Fruit fly (Drosophila melanogaster) whole organism, embryonic: ENCODE results near the gene put.
A peak's percentile ranks its signal among the peaks of the same experiment; 100 is the strongest.

Experiments
- Adf1 ChIP-seq: fragments of 200-800 bp; sonication (Bioruptor generic); IDR thresholded peaks from 2 replicates; pipeline ENCODE4 v1.3.6; 2022; ENCODE audit warnings: missing biosample characterization, missing genetic modification characterization
- Atf3 ChIP-seq: fragments of 200-800 bp; sonication (Bioruptor generic); optimal IDR thresholded peaks from 3 replicates; lab custom pipeline; 2016; ENCODE audit warnings: missing biosample characterization, missing genetic modification characterization
- B-H1 ChIP-seq: fragments of 200-800 bp; sonication (Bioruptor generic); IDR thresholded peaks from 3 replicates; pipeline ENCODE4 v1.3.6; 2022; ENCODE audit warnings: missing biosample characterization, missing genetic modification characterization
- CG10274 ChIP-seq: fragments of 200-800 bp; sonication (Bioruptor generic); optimal IDR thresholded peaks from 3 replicates; lab custom pipeline; 2017; ENCODE audit warnings: missing biosample characterization, mild to moderate bottlenecking, missing genetic modification characterization
- CG11085 ChIP-seq: fragments of 200-800 bp; sonication (Bioruptor generic); IDR thresholded peaks from 2 replicates; pipeline ENCODE4 v1.3.6; 2022; ENCODE audit warnings: missing biosample characterization, missing genetic modification characterization
- CG11560 ChIP-seq: fragments of 200-800 bp; sonication (Bioruptor generic); IDR thresholded peaks from 3 replicates; pipeline ENCODE4 v1.3.6; 2022; ENCODE audit warnings: missing biosample characterization, missing genetic modification characterization
- CG12071 ChIP-seq: fragments of 200-800 bp; sonication (Bioruptor generic); optimal IDR thresholded peaks from 3 replicates; lab custom pipeline; 2018; ENCODE audit warnings: missing biosample characterization, mild to moderate bottlenecking, missing genetic modification characterization
- CG1233 ChIP-seq: fragments of 200-800 bp; sonication (Bioruptor generic); optimal IDR thresholded peaks from 4 replicates; lab custom pipeline; 2018; ENCODE audit warnings: missing biosample characterization, mild to moderate bottlenecking, missing genetic modification characterization
- CG12659 ChIP-seq: fragments of 200-800 bp; sonication (Bioruptor generic); optimal IDR thresholded peaks from 3 replicates; lab custom pipeline; 2017; ENCODE audit warnings: mild to moderate bottlenecking, missing biosample characterization, missing genetic modification reagents, missing genetic modification characterization
- CG13624 ChIP-seq: fragments of 200-800 bp; sonication (Bioruptor generic); optimal IDR thresholded peaks from 2 replicates; lab custom pipeline; 2016; ENCODE audit warnings: missing biosample characterization, missing genetic modification characterization
- CG13894 ChIP-seq: fragments of 200-800 bp; sonication (Bioruptor generic); optimal IDR thresholded peaks from 3 replicates; lab custom pipeline; 2018; ENCODE audit warnings: missing biosample characterization, mild to moderate bottlenecking, missing genetic modification characterization, moderate library complexity
- CG14710 ChIP-seq: fragments of 200-800 bp; sonication (Bioruptor generic); optimal IDR thresholded peaks from 3 replicates; lab custom pipeline; 2019; ENCODE audit warnings: missing biosample characterization, mild to moderate bottlenecking, missing genetic modification characterization, moderate library complexity
- CG15696 ChIP-seq: fragments of 200-800 bp; sonication (Bioruptor generic); optimal IDR thresholded peaks from 2 replicates; lab custom pipeline; 2019; ENCODE audit warnings: missing biosample characterization, mild to moderate bottlenecking, missing genetic modification characterization, moderate library complexity
- CG16779 ChIP-seq: fragments of 200-800 bp; sonication (Bioruptor generic); IDR thresholded peaks from 2 replicates; pipeline ENCODE4 v1.3.6; 2022; ENCODE audit warnings: missing biosample characterization, missing genetic modification characterization
- CG18599 ChIP-seq: fragments of 200-800 bp; sonication (Bioruptor generic); optimal IDR thresholded peaks from 3 replicates; lab custom pipeline; 2017; ENCODE audit warnings: missing biosample characterization, missing genetic modification characterization, mild to moderate bottlenecking, moderate library complexity, missing genetic modification reagents
- CG2712 ChIP-seq: fragments of 200-800 bp; optimal IDR thresholded peaks from 3 replicates; lab custom pipeline; 2019; ENCODE audit warnings: missing biosample characterization, mild to moderate bottlenecking, missing genetic modification characterization, moderate library complexity
- CG4820 ChIP-seq: fragments of 200-800 bp; sonication (Bioruptor generic); optimal IDR thresholded peaks from 3 replicates; lab custom pipeline; 2016; ENCODE audit warnings: missing biosample characterization, missing genetic modification characterization
- CG7839 ChIP-seq: fragments of 200-800 bp; sonication (Bioruptor generic); optimal IDR thresholded peaks from 3 replicates; lab custom pipeline; 2018; ENCODE audit warnings: missing biosample characterization, mild to moderate bottlenecking, missing genetic modification characterization, moderate library complexity
- CG8388 ChIP-seq: fragments of 200-800 bp; sonication (Bioruptor generic); optimal IDR thresholded peaks from 2 replicates; lab custom pipeline; 2019; ENCODE audit warnings: missing biosample characterization, mild to moderate bottlenecking, missing genetic modification characterization, moderate library complexity
- D19A ChIP-seq: fragments of 200-800 bp; optimal IDR thresholded peaks from 3 replicates; lab custom pipeline; 2019; ENCODE audit warnings: missing biosample characterization, mild to moderate bottlenecking, missing genetic modification characterization, moderate library complexity
- Dll ChIP-seq: fragments of 200-800 bp; sonication (Bioruptor generic); IDR thresholded peaks from 4 replicates; pipeline ENCODE4 v1.3.6; 2022; ENCODE audit warnings: missing biosample characterization, missing genetic modification characterization; ENCODE audit not compliant: partially characterized antibody
- Fer2 ChIP-seq: fragments of 200-800 bp; sonication (Bioruptor generic); optimal IDR thresholded peaks from 2 replicates; lab custom pipeline; 2018; ENCODE audit warnings: missing biosample characterization, mild to moderate bottlenecking, missing genetic modification characterization, moderate library complexity
- HmgD ChIP-seq: fragments of 200-800 bp; sonication (Bioruptor generic); optimal IDR thresholded peaks from 3 replicates; lab custom pipeline; 2016; ENCODE audit warnings: missing biosample characterization, missing genetic modification characterization
- Hr51 ChIP-seq, 2 experiments: fragments of 200-800 bp; sonication (Bioruptor generic); optimal IDR thresholded peaks; 2 replicates in 1 of 2; 3 replicates in 1 of 2; lab custom pipeline; 2016 to 2018; ENCODE audit warnings: missing biosample characterization in 2 of 2, missing genetic modification characterization in 2 of 2, mild to moderate bottlenecking in 1 of 2, moderate library complexity in 1 of 2
- Lhr ChIP-seq: fragments of 200-800 bp; sonication (Bioruptor generic); optimal IDR thresholded peaks from 3 replicates; lab custom pipeline; 2017; ENCODE audit warnings: mild to moderate bottlenecking, missing biosample characterization, missing genetic modification reagents, missing genetic modification characterization
- Med ChIP-seq: fragments of 200-800 bp; sonication (Bioruptor generic); peaks from one replicate; lab custom pipeline; 2016; ENCODE audit warnings: missing biosample characterization, missing genetic modification characterization, mild to moderate bottlenecking, inconsistent platforms, moderate library complexity
- NfI ChIP-seq: fragments of 200-800 bp; sonication (Bioruptor generic); optimal IDR thresholded peaks from 3 replicates; lab custom pipeline; 2018; ENCODE audit warnings: missing biosample characterization, mild to moderate bottlenecking, missing genetic modification characterization, moderate library complexity
- Ssrp ChIP-seq: fragments of 200-800 bp; sonication (Bioruptor generic); optimal IDR thresholded peaks from 2 replicates; lab custom pipeline; 2018; ENCODE audit warnings: missing biosample characterization, mild to moderate bottlenecking, missing genetic modification characterization, moderate library complexity
- Xrp1 ChIP-seq: fragments of 200-800 bp; sonication (Bioruptor generic); IDR thresholded peaks from 2 replicates; pipeline ENCODE4 v1.3.6; 2022; ENCODE audit warnings: missing biosample characterization, missing genetic modification characterization
- abd-A ChIP-seq: fragments of 200-800 bp; sonication (Bioruptor generic); optimal IDR thresholded peaks from 3 replicates; lab custom pipeline; 2019; ENCODE audit warnings: missing biosample characterization, mild to moderate bottlenecking, missing genetic modification characterization, moderate library complexity
- ash1 ChIP-seq: fragments of 200-800 bp; sonication (Bioruptor generic); optimal IDR thresholded peaks from 2 replicates; lab custom pipeline; 2018; ENCODE audit warnings: missing biosample characterization, mild to moderate bottlenecking, missing genetic modification characterization
- ato ChIP-seq: fragments of 200-800 bp; sonication (Bioruptor generic); IDR thresholded peaks from 2 replicates; pipeline ENCODE4 v1.3.6; 2022; ENCODE audit warnings: missing biosample characterization, missing genetic modification characterization; ENCODE audit not compliant: partially characterized antibody
- az2 ChIP-seq: fragments of 200-800 bp; sonication (Bioruptor generic); optimal IDR thresholded peaks from 3 replicates; lab custom pipeline; 2016; ENCODE audit warnings: missing biosample characterization, missing genetic modification characterization
- bcd ChIP-seq: fragments of 200-800 bp; sonication (Bioruptor generic); optimal IDR thresholded peaks from 2 replicates; lab custom pipeline; 2017; ENCODE audit warnings: missing biosample characterization, mild to moderate bottlenecking, missing genetic modification characterization
- bigmax ChIP-seq: fragments of 200-800 bp; sonication (Bioruptor generic); optimal IDR thresholded peaks from 2 replicates; lab custom pipeline; 2018; ENCODE audit warnings: missing biosample characterization, mild to moderate bottlenecking, missing genetic modification characterization
- chn ChIP-seq: fragments of 200-800 bp; sonication (Bioruptor generic); optimal IDR thresholded peaks from 2 replicates; lab custom pipeline; 2016; ENCODE audit warnings: missing biosample characterization, missing genetic modification characterization
- crol ChIP-seq: fragments of 200-800 bp; sonication (Bioruptor generic); IDR thresholded peaks from 2 replicates; pipeline ENCODE4 v1.3.6; 2022; ENCODE audit warnings: missing biosample characterization, missing genetic modification characterization
- crp ChIP-seq, 2 experiments: fragments of 200-800 bp; sonication (Bioruptor generic); optimal IDR thresholded peaks; 2 replicates in 1 of 2; 3 replicates in 1 of 2; lab custom pipeline; 2017; ENCODE audit warnings: missing biosample characterization in 2 of 2, missing genetic modification characterization in 2 of 2, mild to moderate bottlenecking in 1 of 2, moderate library complexity in 1 of 2
- emc ChIP-seq: fragments of 200-800 bp; sonication (Bioruptor generic); optimal IDR thresholded peaks from 2 replicates; lab custom pipeline; 2016; ENCODE audit warnings: missing biosample characterization, missing genetic modification characterization
- fru ChIP-seq: fragments of >200 bp; optimal IDR thresholded peaks from 2 replicates; lab custom pipeline; 2017
- ftz-f1 ChIP-seq: fragments of 200-800 bp; sonication (Bioruptor generic); optimal IDR thresholded peaks from 2 replicates; lab custom pipeline; 2016; ENCODE audit warnings: missing biosample characterization, missing genetic modification characterization
- gsb-n ChIP-seq: fragments of 200-800 bp; sonication (Bioruptor generic); optimal IDR thresholded peaks from 3 replicates; lab custom pipeline; 2018; ENCODE audit warnings: missing biosample characterization, mild to moderate bottlenecking, missing genetic modification characterization
- h ChIP-seq: fragments of >200 bp; optimal IDR thresholded peaks from 2 replicates; lab custom pipeline; 2017
- jumu ChIP-seq: fragments of 200-800 bp; sonication (Bioruptor generic); optimal IDR thresholded peaks from 3 replicates; lab custom pipeline; 2016; ENCODE audit warnings: missing biosample characterization, missing genetic modification characterization
- nmo ChIP-seq: fragments of 200-800 bp; sonication (Bioruptor generic); optimal IDR thresholded peaks from 2 replicates; lab custom pipeline; 2018; ENCODE audit warnings: missing biosample characterization, mild to moderate bottlenecking, missing genetic modification characterization, moderate library complexity
- oc ChIP-seq: fragments of 200-800 bp; sonication (Bioruptor generic); optimal IDR thresholded peaks from 2 replicates; lab custom pipeline; 2018; ENCODE audit warnings: missing biosample characterization, mild to moderate bottlenecking, missing genetic modification characterization, moderate library complexity
- salm ChIP-seq: fragments of 200-800 bp; sonication (Bioruptor generic); optimal IDR thresholded peaks from 2 replicates; lab custom pipeline; 2018; ENCODE audit warnings: missing biosample characterization, mild to moderate bottlenecking, missing genetic modification characterization
- tin ChIP-seq: fragments of 200-800 bp; sonication (Bioruptor generic); optimal IDR thresholded peaks from 3 replicates; lab custom pipeline; 2016; ENCODE audit warnings: missing biosample characterization, missing genetic modification characterization
- vvl ChIP-seq: fragments of 200-800 bp; sonication (Bioruptor generic); IDR thresholded peaks from 2 replicates; pipeline ENCODE4 v1.3.6; 2022; ENCODE audit warnings: missing biosample characterization, missing genetic modification characterization

Gene put

DNA sequence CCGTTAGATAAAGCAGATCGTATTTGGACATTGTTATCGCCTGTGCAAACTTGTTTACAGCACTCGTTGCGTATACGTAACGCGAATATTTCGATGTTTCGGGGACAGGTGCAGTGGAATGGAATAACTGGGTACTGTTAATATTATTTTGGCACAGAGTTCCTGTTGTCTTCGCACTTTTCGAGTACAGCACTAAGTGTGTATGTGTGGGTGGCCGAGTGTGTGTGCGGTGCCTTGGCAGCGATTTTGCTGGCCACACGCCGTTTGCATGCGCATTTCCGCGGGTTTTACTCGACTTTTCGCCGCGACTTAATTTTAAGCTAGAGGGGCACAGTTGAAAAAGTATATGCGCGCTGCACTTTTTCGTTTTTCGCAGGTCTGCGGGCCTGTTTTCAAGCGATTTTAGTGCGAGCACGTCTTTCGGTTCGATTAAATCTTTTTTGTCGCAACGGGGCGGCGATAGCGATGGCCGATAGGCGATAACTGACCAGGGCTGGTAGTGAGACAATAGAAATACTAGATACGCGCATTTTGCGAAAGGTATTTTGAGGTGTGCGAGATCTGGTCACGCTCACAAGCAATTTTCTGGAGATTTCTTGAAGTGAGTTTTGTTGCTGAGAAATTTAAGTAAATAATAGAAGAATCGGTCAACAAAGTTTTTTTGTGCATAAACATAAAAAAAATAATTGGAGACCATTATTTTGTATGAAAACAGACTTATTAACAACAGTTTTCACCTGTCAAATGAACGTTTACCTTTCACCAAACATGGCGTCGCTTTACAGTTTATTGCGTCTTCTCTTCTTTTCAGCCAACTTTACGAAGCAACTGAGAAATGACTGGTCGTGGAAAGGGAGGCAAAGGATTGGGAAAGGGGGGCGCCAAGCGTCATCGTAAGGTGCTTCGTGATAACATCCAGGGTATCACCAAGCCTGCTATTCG lies at the start of gene put, which contains the start of gene His4r (continued):
- TF ChIP-seq Adf1 (GFP tag; lab: Robert Waterston, UW) (no peak), Lhr (GFP tag; lab: Kevin White, UChicago) (peak; percentile 22), D19A (tag; lab: Kevin White, UChicago) (peak; percentile 7), Dll (GFP tag; lab: Robert Waterston, UW) (peak; percentile 42; the same call in 1 of the 4 replicates), h (lab: Kevin White, UChicago) (no peak), CG2712 (peak; percentile 40), B-H1 (GFP tag; lab: Robert Waterston, UW) (no peak), CG15696 (tag; lab: Kevin White, UChicago) (no peak), CG16779 (GFP tag; lab: Robert Waterston, UW) (no peak), fru (lab: Kevin White, UChicago) (no peak), HmgD (GFP tag; lab: Kevin White, UChicago) (peak; percentile 74), Atf3 (GFP tag; lab: Kevin White, UChicago) (no peak), Hr51 (GFP tag; optimal IDR thresholded peaks at IDR 0.05; lab: Kevin White, UChicago) (no peak), Med (GFP tag; lab: Kevin White, UChicago) (peak; percentile 91), NfI (GFP tag; lab: Kevin White, UChicago) (peak; percentile 20), salm (no peak), abd-A (no peak), oc (tag; lab: Kevin White, UChicago) (no peak), CG18599 (GFP tag; lab: Kevin White, UChicago) (peak; percentile 28), ftz-f1 (GFP tag; lab: Kevin White, UChicago) (peak; percentile 1), CG10274 (GFP tag; lab: Kevin White, UChicago) (no peak), bcd (GFP tag; lab: Kevin White, UChicago) (no peak), emc (no peak), Fer2 (tag; lab: Kevin White, UChicago) (no peak), crol (GFP tag; lab: Robert Waterston, UW) (no peak), CG4820 (no peak), CG13624 (GFP tag; lab: Kevin White, UChicago) (peak; percentile 49), ash1 (GFP tag; lab: Kevin White, UChicago) (no peak), CG12071 (GFP tag; lab: Kevin White, UChicago) (no peak), CG11560 (tag; lab: Robert Waterston, UW) (no peak), bigmax (GFP tag; lab: Kevin White, UChicago) (peak; percentile 35), CG1233 (GFP tag; lab: Kevin White, UChicago) (no peak), crp (GFP tag; optimal IDR thresholded peaks at IDR 0.05; lab: Kevin White, UChicago) (peak in 1 of 2 experiments; percentile 23), CG13894 (tag; lab: Kevin White, UChicago) (no peak), tin (GFP tag; lab: Kevin White, UChicago) (peak; percentile 9), ato (no peak), CG11085 (GFP tag; lab: Robert Waterston, UW) (no peak), CG14710 (tag; lab: Kevin White, UChicago) (peak; percentile 52), jumu (GFP tag; lab: Kevin White, UChicago) (no peak), nmo (peak; percentile 59), CG8388 (GFP tag; lab: Kevin White, UChicago) (no peak), chn (peak; percentile 43), gsb-n (tag; lab: Kevin White, UChicago) (peak; percentile 43), Ssrp (tag; lab: Kevin White, UChicago) (no peak), az2 (no peak), vvl (GFP tag; lab: Robert Waterston, UW) (peak; percentile 50), CG7839 (no peak), CG12659 (peak; percentile 81), Xrp1 (GFP tag; lab: Robert Waterston, UW) (0 out of 2 replicates have a peak, but pooled peaks have one; percentile 16)
